Fruit fly (Drosophila melanogaster) whole organism, wandering third instar larva: Measurements from ENCODE around the gene Mccc1.

Source experiments
- Abd-B ChIP-seq: fragments of >200 bp; optimal IDR thresholded peaks from 2 replicates; lab custom pipeline; 2017; ENCODE audit warnings: missing biosample characterization, missing genetic modification characterization
- CG9705 ChIP-seq: fragments of 200-800 bp; sonication (Bioruptor generic); optimal IDR thresholded peaks from 2 replicates; lab custom pipeline; 2018; ENCODE audit warnings: missing biosample characterization, mild to moderate bottlenecking, missing genetic modification characterization
- CrebA ChIP-seq: fragments of 200-800 bp; sonication (Bioruptor generic); optimal IDR thresholded peaks from 2 replicates; lab custom pipeline; 2016; ENCODE audit warnings: missing biosample characterization, mild to moderate bottlenecking, missing genetic modification characterization, borderline replicate concordance
- Dfd ChIP-seq: fragments of >200 bp; optimal IDR thresholded peaks from 2 replicates; lab custom pipeline; 2017; ENCODE audit warnings: missing biosample characterization, missing genetic modification characterization
- HLH106 ChIP-seq: fragments of 200-800 bp; optimal IDR thresholded peaks from 3 replicates; lab custom pipeline; 2019; ENCODE audit warnings: missing biosample characterization, mild to moderate bottlenecking, missing genetic modification characterization, moderate library complexity
- Hnf4 ChIP-seq: fragments of 200-800 bp; sonication (Bioruptor generic); optimal IDR thresholded peaks from 2 replicates; lab custom pipeline; 2016; ENCODE audit warnings: missing biosample characterization, mild to moderate bottlenecking, missing genetic modification characterization
- Hr78 ChIP-seq: fragments of >200 bp; optimal IDR thresholded peaks from 2 replicates; lab custom pipeline; 2017; ENCODE audit warnings: missing biosample characterization, missing genetic modification characterization
- Hr83 ChIP-seq: fragments of 200-300 bp; sonication (Bioruptor generic); optimal IDR thresholded peaks from 2 replicates; lab custom pipeline; 2016; ENCODE audit warnings: missing biosample characterization, mild to moderate bottlenecking, missing genetic modification characterization, moderate library complexity; ENCODE audit not compliant: poor library complexity, severe bottlenecking
- Jra ChIP-seq: sonication (Bioruptor generic); optimal IDR thresholded peaks from 2 replicates; lab custom pipeline; 2016; ENCODE audit warnings: missing biosample characterization, missing genetic modification characterization
- Mio ChIP-seq: sonication (Bioruptor generic); optimal IDR thresholded peaks from 2 replicates; lab custom pipeline; 2016; ENCODE audit warnings: missing biosample characterization, missing genetic modification characterization
- N ChIP-seq: fragments of >200 bp; optimal IDR thresholded peaks from 2 replicates; lab custom pipeline; 2018; ENCODE audit warnings: missing biosample characterization, missing external identifiers, missing genetic modification characterization
- OdsH ChIP-seq: fragments of 200-800 bp; sonication (Bioruptor generic); optimal IDR thresholded peaks from 2 replicates; lab custom pipeline; 2016; ENCODE audit warnings: missing biosample characterization, mild to moderate bottlenecking, missing genetic modification characterization
- Rel ChIP-seq, 2 experiments: fragments of 200-800 bp; sonication (Bioruptor generic) in 1 of 2; optimal IDR thresholded peaks; 2 replicates in 1 of 2; 3 replicates in 1 of 2; lab custom pipeline; 2016 to 2019; ENCODE audit warnings: mild to moderate bottlenecking in 2 of 2, missing biosample characterization in 2 of 2, missing genetic modification characterization in 2 of 2, moderate library complexity in 1 of 2
- Sp1 ChIP-seq: fragments of 200-800 bp; sonication (Bioruptor generic); optimal IDR thresholded peaks from 3 replicates; lab custom pipeline; 2019; ENCODE audit warnings: missing biosample characterization, mild to moderate bottlenecking, missing genetic modification characterization, moderate library complexity
- Vsx2 ChIP-seq: fragments of 200-300, 225-300 bp; sonication (Bioruptor generic); optimal IDR thresholded peaks from 2 replicates; lab custom pipeline; 2018; ENCODE audit warnings: missing biosample characterization, missing genetic modification characterization; ENCODE audit not compliant: partially characterized antibody
- br ChIP-seq: fragments of 200-800 bp; sonication (Bioruptor generic); optimal IDR thresholded peaks from 2 replicates; lab custom pipeline; 2016; ENCODE audit warnings: missing biosample characterization, missing genetic modification characterization
- brk ChIP-seq: fragments of 200-800 bp; sonication (Bioruptor generic); optimal IDR thresholded peaks from 2 replicates; lab custom pipeline; 2016; ENCODE audit warnings: missing biosample characterization, mild to moderate bottlenecking, missing genetic modification characterization
- dl ChIP-seq, 2 experiments: fragments of 175-275, 200-275 bp in 1 of 2; fragments of 200-275 bp in 1 of 2; sonication (Bioruptor generic); optimal IDR thresholded peaks; lab custom pipeline; 2018; ENCODE audit warnings: mild to moderate bottlenecking in 2 of 2, missing biosample characterization in 2 of 2, missing genetic modification characterization in 2 of 2, moderate library complexity in 2 of 2; ENCODE audit not compliant: partially characterized antibody in 2 of 2, insufficient read depth in 1 of 2
- dmrt93B ChIP-seq: fragments of 200-800 bp; sonication (Bioruptor generic); optimal IDR thresholded peaks from 2 replicates; lab custom pipeline; 2018; ENCODE audit warnings: missing biosample characterization, mild to moderate bottlenecking, missing genetic modification characterization
- dsf ChIP-seq: sonication (Bioruptor generic); optimal IDR thresholded peaks from 2 replicates; lab custom pipeline; 2016; ENCODE audit warnings: missing biosample characterization, missing genetic modification characterization, borderline replicate concordance
- ey ChIP-seq: fragments of 200-800 bp; sonication (Bioruptor generic); optimal IDR thresholded peaks from 2 replicates; lab custom pipeline; 2016; ENCODE audit warnings: missing biosample characterization, missing genetic modification characterization
- foxo ChIP-seq, 2 experiments: fragments of 200-800 bp; sonication (Bioruptor generic); optimal IDR thresholded peaks; 2 replicates in 1 of 2; 3 replicates in 1 of 2; lab custom pipeline; 2016 to 2017; ENCODE audit warnings: missing biosample characterization in 2 of 2, missing genetic modification characterization in 2 of 2
- h ChIP-seq: fragments of 200-800 bp; sonication (Bioruptor generic); optimal IDR thresholded peaks from 3 replicates; lab custom pipeline; 2016; ENCODE audit warnings: missing biosample characterization, mild to moderate bottlenecking, missing genetic modification characterization
- lola ChIP-seq: fragments of >200 bp; optimal IDR thresholded peaks from 2 replicates; lab custom pipeline; 2017; ENCODE audit warnings: missing biosample characterization, missing genetic modification characterization
- pan ChIP-seq: fragments of >200 bp; optimal IDR thresholded peaks from 2 replicates; lab custom pipeline; 2017
- psq ChIP-seq: fragments of 200-800 bp; sonication (Bioruptor generic); optimal IDR thresholded peaks from 3 replicates; lab custom pipeline; 2017; ENCODE audit warnings: missing biosample characterization, mild to moderate bottlenecking, missing genetic modification characterization, moderate library complexity
- rgr ChIP-seq: fragments of 200-800 bp; sonication (Bioruptor generic); optimal IDR thresholded peaks from 3 replicates; lab custom pipeline; 2016; ENCODE audit warnings: missing biosample characterization, mild to moderate bottlenecking, missing genetic modification characterization
- sage ChIP-seq: fragments of 200-800 bp; sonication (Bioruptor generic); optimal IDR thresholded peaks from 2 replicates; lab custom pipeline; 2016; ENCODE audit warnings: missing biosample characterization, mild to moderate bottlenecking, missing genetic modification characterization
- tai ChIP-seq: sonication (Bioruptor generic); optimal IDR thresholded peaks from 2 replicates; lab custom pipeline; 2016; ENCODE audit warnings: missing biosample characterization, missing genetic modification characterization
- woc ChIP-seq: sonication (Bioruptor generic); optimal IDR thresholded peaks from 2 replicates; lab custom pipeline; 2016; ENCODE audit warnings: missing biosample characterization, mild to moderate bottlenecking, missing genetic modification characterization

Gene Mccc1

DNA sequence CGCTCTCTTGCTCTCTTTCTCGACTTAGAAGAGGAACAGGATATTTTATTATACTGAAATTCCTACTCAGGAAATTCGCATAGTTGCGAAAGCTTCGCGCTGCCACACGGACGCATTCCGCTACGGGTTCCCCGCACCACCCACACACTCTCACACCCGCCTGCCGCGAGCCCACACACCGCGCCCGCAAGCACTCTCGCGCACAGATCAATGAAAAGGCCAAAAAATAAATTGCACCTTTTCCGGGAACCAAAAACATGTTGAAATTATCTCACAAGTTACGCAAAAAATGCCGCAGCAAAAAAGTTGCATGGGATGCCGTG is 19.2 kb upstream of the Mccc1 start:
- TF ChIP-seq Abd-B (no peak), foxo (GFP tag; optimal IDR thresholded peaks at IDR 0.05; lab: Kevin White, UChicago) (no peak), tai (GFP tag; lab: Kevin White, UChicago) (no peak), h (GFP tag; lab: Kevin White, UChicago) (no peak), Vsx2 (GFP tag; lab: Kevin White, UChicago) (no peak), br (no peak), Jra (GFP tag; lab: Kevin White, UChicago) (no peak), Rel (GFP tag; optimal IDR thresholded peaks at IDR 0.05; lab: Kevin White, UChicago) (no peak), Rel (tag; optimal IDR thresholded peaks at IDR 0.05; lab: Kevin White, UChicago) (no peak), woc (no peak), CrebA (GFP tag; lab: Kevin White, UChicago) (no peak)

DNA sequence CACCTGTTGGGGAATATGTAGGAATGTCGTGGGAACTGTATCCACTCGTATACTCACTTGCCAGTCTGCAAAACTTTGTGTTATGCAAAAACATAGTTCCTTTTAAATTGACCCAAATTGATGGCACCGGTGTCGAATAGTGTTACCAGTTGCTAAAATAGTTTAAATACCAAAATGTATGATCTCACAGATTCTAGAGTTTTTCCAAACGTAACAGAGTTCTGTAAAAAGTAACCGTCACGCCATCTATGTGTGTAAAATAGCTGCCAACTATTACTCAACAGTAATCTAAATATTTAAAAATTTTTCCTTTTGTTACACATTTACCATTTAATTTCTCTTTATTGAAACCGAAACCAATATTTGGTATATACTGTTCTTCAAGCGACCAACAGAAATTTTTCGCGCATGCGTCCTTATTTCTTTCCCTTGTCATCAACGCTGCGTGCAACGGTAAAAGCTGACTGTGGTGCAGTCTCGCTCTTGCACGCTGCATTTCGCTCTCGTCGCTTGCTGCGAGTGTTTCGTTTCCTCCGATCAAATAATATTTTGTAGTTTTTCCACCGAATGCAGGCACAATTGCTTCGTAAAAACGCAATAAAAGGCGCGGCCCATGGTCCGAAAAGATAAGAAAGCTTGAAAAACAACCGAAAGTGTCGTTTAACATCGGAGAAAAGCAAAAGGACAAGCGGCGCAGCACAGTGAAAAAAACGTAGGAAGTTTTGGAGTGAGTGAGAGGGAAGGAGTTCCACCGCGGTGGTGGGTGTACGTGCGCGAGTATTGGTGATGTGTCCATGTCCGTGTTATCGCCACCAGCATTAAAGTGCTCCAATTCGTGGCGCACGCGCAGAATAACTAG is 18.6 kb upstream of the Mccc1 start, which contains the start of the genes FeCH and RhoGAP100F:
TSS of gene FeCH (minus strand) at position 180 of the 859 bp plus-strand sequence.
TSS of gene RhoGAP100F (plus strand) at position 493 of the 859 bp plus-strand sequence.
- TF ChIP-seq Rel (GFP tag; optimal IDR thresholded peaks at IDR 0.05; lab: Kevin White, UChicago) = no peak
- no peak for TF ChIP-seq Rel (tag; optimal IDR thresholded peaks at IDR 0.05; lab: Kevin White, UChicago)
- no peak for TF ChIP-seq Sp1 (GFP tag; lab: Kevin White, UChicago)
- TF ChIP-seq Jra (GFP tag; lab: Kevin White, UChicago) = no peak
- no peak for TF ChIP-seq h (GFP tag; lab: Kevin White, UChicago)
- no peak for TF ChIP-seq br
- TF ChIP-seq Dfd (GFP tag; lab: Kevin White, UChicago) = no peak
- TF ChIP-seq rgr (GFP tag; lab: Kevin White, UChicago) = no peak
- TF ChIP-seq Mio (GFP tag; lab: Kevin White, UChicago) = no peak
- no peak for TF ChIP-seq sage (GFP tag; lab: Kevin White, UChicago)
- no peak for TF ChIP-seq CG9705 (GFP tag; lab: Kevin White, UChicago)
- no peak for TF ChIP-seq Abd-B
- no peak for TF ChIP-seq dl (GFP tag; optimal IDR thresholded peaks at IDR 0.05; lab: Kevin White, UChicago; ENCODE audit: insufficient read depth in 1 of 2, partially characterized antibody in 2 of 2)

dm6 chr3R:31810073-31810530 is 16.4 kb upstream of the Mccc1 start, which contains the start of gene Rift:
Gene Rift (minus strand): TSS chr3R:31810186.
- TF ChIP-seq dl (GFP tag; optimal IDR thresholded peaks at IDR 0.05; lab: Kevin White, UChicago; ENCODE audit: insufficient read depth in 1 of 2, partially characterized antibody in 2 of 2) (peak in 1 of 2 experiments; percentile 62), OdsH (GFP tag; lab: Kevin White, UChicago) (peak; percentile 33), h (GFP tag; lab: Kevin White, UChicago) (no peak), CG9705 (GFP tag; lab: Kevin White, UChicago) (no peak), Rel (GFP tag; optimal IDR thresholded peaks at IDR 0.05; lab: Kevin White, UChicago) (no peak), Rel (tag; optimal IDR thresholded peaks at IDR 0.05; lab: Kevin White, UChicago) (no peak), ey (GFP tag; lab: Kevin White, UChicago) (no peak), HLH106 (peak; percentile 16), Hr83 (GFP tag; lab: Kevin White, UChicago) (peak; percentile 31), foxo (GFP tag; optimal IDR thresholded peaks at IDR 0.05; lab: Kevin White, UChicago) (peak in 1 of 2 experiments; percentile 36), sage (GFP tag; lab: Kevin White, UChicago) (peak; percentile 8), woc (no peak), psq (no peak), dsf (no peak), brk (GFP tag; lab: Kevin White, UChicago) (no peak), Mio (GFP tag; lab: Kevin White, UChicago) (no peak), pan (lab: Kevin White, UChicago) (no peak), Jra (GFP tag; lab: Kevin White, UChicago) (no peak), dmrt93B (no peak), rgr (GFP tag; lab: Kevin White, UChicago) (peak; percentile 11), N (no peak), Hr78 (no peak), Hnf4 (GFP tag; lab: Kevin White, UChicago) (no peak), lola (GFP tag; lab: Kevin White, UChicago) (no peak), tai (GFP tag; lab: Kevin White, UChicago) (no peak), Vsx2 (GFP tag; lab: Kevin White, UChicago) (no peak)
